Worm (Caenorhabditis elegans) whole organism, early embryonic: ENCODE results near the gene B0244.16.

Experiments used
- F13C5.2 ChIP-seq: sonication (generic microtip); optimal IDR thresholded peaks from 2 replicates; lab custom pipeline; 2017; ENCODE audit warnings: mild to moderate bottlenecking, missing genetic modification characterization, inconsistent platforms, missing compliant biosample characterization
- ama-1 ChIP-seq: fragments of 150-350 bp; optimal IDR thresholded peaks from 2 replicates; lab custom pipeline; 2014
- ceh-13 ChIP-seq: fragments of 200-800 bp; sonication (Bioruptor generic); optimal IDR thresholded peaks from 2 replicates; lab custom pipeline; 2018; ENCODE audit warnings: mild to moderate bottlenecking, missing genetic modification characterization, missing compliant biosample characterization
- ets-7 ChIP-seq: sonication (generic microtip); optimal IDR thresholded peaks from 2 replicates; lab custom pipeline; 2016; ENCODE audit warnings: missing genotype, missing genetic modification characterization, missing compliant biosample characterization
- pes-1 ChIP-seq: fragments of 200-800 bp; sonication (Bioruptor generic); IDR thresholded peaks from 2 replicates; pipeline ENCODE4 v1.3.6; 2022; ENCODE audit warnings: missing genetic modification reagents, missing genetic modification characterization, missing compliant biosample characterization
- scrt-1 ChIP-seq: fragments of 200-800 bp; sonication (Bioruptor generic); IDR thresholded peaks from 2 replicates; pipeline ENCODE4 v1.3.6; 2022; ENCODE audit warnings: missing genetic modification characterization, missing compliant biosample characterization
- sea-1 ChIP-seq: fragments of 200-800 bp; sonication (Bioruptor generic); conservative IDR thresholded peaks from 2 replicates; pipeline ENCODE4 v1.3.6; 2022; ENCODE audit warnings: missing genetic modification characterization, missing compliant biosample characterization
- tbx-11 ChIP-seq: fragments of 200-800 bp; sonication (Bioruptor generic); IDR thresholded peaks from 2 replicates; pipeline ENCODE4 v1.3.6; 2022; ENCODE audit warnings: missing genetic modification characterization, missing compliant biosample characterization
- tbx-37 ChIP-seq: fragments of 200-800 bp; sonication (Bioruptor generic); conservative IDR thresholded peaks from 2 replicates; pipeline ENCODE4 v1.3.6; 2022; ENCODE audit warnings: missing genetic modification reagents, missing genetic modification characterization, missing compliant biosample characterization
- tra-4 ChIP-seq: sonication (generic microtip); optimal IDR thresholded peaks from 2 replicates; lab custom pipeline; 2017; ENCODE audit warnings: missing genetic modification characterization, missing compliant biosample characterization

DNA sequence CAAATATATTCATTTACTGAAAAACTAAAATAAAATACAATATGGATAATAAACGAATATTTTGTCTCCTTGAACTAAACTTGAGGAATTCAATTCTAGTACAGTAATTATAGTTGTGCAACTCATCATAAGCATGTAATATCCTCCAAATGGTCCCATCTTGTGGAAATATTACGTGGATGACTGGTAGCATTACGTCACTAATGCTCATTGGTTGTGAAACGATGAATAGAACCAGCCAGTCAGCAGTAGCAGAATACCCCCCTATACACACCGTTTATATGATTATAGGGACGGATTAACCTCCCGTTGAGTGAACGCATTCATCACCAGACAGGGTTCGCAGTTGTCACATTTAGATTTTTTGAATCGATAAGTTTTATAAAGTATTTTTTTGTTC lies 22.4 kb upstream of the B0244.16 start:
- TF ChIP-seq pes-1 (GFP tag; lab: Robert Waterston, UW) (no peak), ama-1 (lab: Kevin White, UChicago) (no peak), tbx-11 (GFP tag; lab: Robert Waterston, UW) (no peak), F13C5.2 (no peak), tra-4 (no peak), scrt-1 (GFP tag; lab: Robert Waterston, UW) (no peak), ceh-13 (GFP tag; lab: Kevin White, UChicago) (no peak), sea-1 (GFP tag; lab: Robert Waterston, UW) (no peak), ets-7 (tag; lab: Kevin White, UChicago) (no peak), tbx-37 (GFP tag; lab: Robert Waterston, UW) (no peak)
